Worm (Caenorhabditis elegans): ENCODE results near the gene nlp-6.
"Not testable (repeated sequence)": the region's sequence is repeated elsewhere in the genome, so short reads cannot be mapped to it uniquely, and the experiment has no call there.

nlp-6 gene

ce11 chrX:17638970-17639369, 23.3 kb upstream of the nlp-6 start:
- no peak for TF ChIP-seq him-1 (tag; optimal IDR thresholded peaks at IDR 0.05)
- TF ChIP-seq dao-5 (tag; optimal IDR thresholded peaks at IDR 0.05): no peak

- TF ChIP-seq dao-5 (tag; optimal IDR thresholded peaks at IDR 0.05) (no peak), W03F9.2 (tag; optimal IDR thresholded peaks at IDR 0.05) (no peak), him-1 (tag; optimal IDR thresholded peaks at IDR 0.05) (no peak)
Observed at ce11 chrX:17640790-17641189, 21.5 kb upstream of the nlp-6 start, which contains the start of gene H18N23.2. Gene H18N23.2 (minus strand): TSS chrX:17640871.

- TF ChIP-seq him-1 (tag; optimal IDR thresholded peaks at IDR 0.05) (no peak), dao-5 (tag; optimal IDR thresholded peaks at IDR 0.05) (no peak), W03F9.2 (tag; optimal IDR thresholded peaks at IDR 0.05) (no peak)
Observed at ce11 chrX:17642832-17643231, 19.4 kb upstream of the nlp-6 start.

- TF ChIP-seq W03F9.2 (tag; optimal IDR thresholded peaks at IDR 0.05): no peak
- no peak for TF ChIP-seq him-1 (tag; optimal IDR thresholded peaks at IDR 0.05)
- no peak for TF ChIP-seq dao-5 (tag; optimal IDR thresholded peaks at IDR 0.05)
Observed at ce11 chrX:17643812-17644211, 18.4 kb upstream of the nlp-6 start.

DNA sequence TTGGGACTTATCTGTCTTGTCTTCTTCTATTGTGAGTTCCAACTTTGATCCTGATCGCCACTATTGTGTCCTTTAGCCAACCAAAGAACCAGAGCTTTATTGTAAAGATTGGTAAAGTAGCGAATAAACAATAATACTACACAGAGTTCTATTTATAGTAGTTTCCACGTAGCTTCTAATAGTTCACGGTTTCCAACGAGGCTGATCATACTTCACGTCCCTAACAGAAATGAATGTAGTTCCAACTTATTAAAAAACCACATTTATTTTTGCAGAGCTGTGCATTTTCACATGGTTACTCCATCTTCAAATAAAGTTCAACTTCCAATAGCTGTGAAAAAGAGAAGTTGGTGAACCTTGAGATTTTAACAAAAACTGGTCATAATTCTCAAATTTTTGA, 12.9 kb upstream of the nlp-6 start, which contains the start of gene tmem-218:
TSS of gene tmem-218 (plus strand) at position 301 of the 400 bp plus-strand sequence.
- not testable (repeated sequence) for TF ChIP-seq W03F9.2, dao-5, him-1 (tag; optimal IDR thresholded peaks at IDR 0.05)

- TF ChIP-seq him-1 (tag; optimal IDR thresholded peaks at IDR 0.05) (no peak), W03F9.2 (tag; optimal IDR thresholded peaks at IDR 0.05) (no peak), dao-5 (tag; optimal IDR thresholded peaks at IDR 0.05) (no peak)
Observed at ce11 chrX:17667288-17667687, 5.0 kb downstream of the nlp-6 start.

ce11 chrX:17670379-17671077, 8.3 kb downstream of the nlp-6 start, which contains the start of gene T23E7.2:
Gene T23E7.2 (plus strand): TSS chrX:17671027.
- TF ChIP-seq W03F9.2 (tag; optimal IDR thresholded peaks at IDR 0.05): no peak
- no peak for TF ChIP-seq dao-5 (tag; optimal IDR thresholded peaks at IDR 0.05)
- no peak for TF ChIP-seq him-1 (tag; optimal IDR thresholded peaks at IDR 0.05)

DNA sequence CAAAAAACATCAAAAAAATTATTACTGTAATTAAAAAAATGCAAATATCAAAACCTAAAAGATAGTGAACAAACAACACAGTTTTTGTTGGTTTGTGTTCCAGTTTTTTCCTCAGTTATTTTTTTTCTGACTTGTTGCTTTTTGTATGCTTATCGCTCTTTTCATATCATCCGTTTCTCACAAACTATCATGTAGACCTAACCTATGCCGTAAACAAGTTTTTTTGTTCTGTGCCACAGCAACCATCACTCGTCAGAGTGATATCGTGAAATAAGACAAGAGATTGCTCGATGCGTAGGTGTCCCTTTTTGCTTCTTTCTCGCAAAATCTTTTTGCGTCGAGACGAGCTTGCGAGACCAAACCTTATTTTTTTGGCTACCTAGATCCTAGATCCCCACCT, 10.0 kb downstream of the nlp-6 start:
- TF ChIP-seq him-1 (tag; optimal IDR thresholded peaks at IDR 0.05) (no peak), W03F9.2 (tag; optimal IDR thresholded peaks at IDR 0.05) (no peak), dao-5 (tag; optimal IDR thresholded peaks at IDR 0.05) (no peak)

ce11 chrX:17674313-17674712, 12.1 kb downstream of the nlp-6 start:
- TF ChIP-seq him-1 (tag; optimal IDR thresholded peaks at IDR 0.05) (no peak), W03F9.2 (tag; optimal IDR thresholded peaks at IDR 0.05) (no peak), dao-5 (tag; optimal IDR thresholded peaks at IDR 0.05) (no peak)

- TF ChIP-seq him-1 (tag; optimal IDR thresholded peaks at IDR 0.05) (no peak), W03F9.2 (tag; optimal IDR thresholded peaks at IDR 0.05) (no peak), dao-5 (tag; optimal IDR thresholded peaks at IDR 0.05) (no peak)
Observed at ce11 chrX:17675727-17676126, 13.5 kb downstream of the nlp-6 start.

DNA sequence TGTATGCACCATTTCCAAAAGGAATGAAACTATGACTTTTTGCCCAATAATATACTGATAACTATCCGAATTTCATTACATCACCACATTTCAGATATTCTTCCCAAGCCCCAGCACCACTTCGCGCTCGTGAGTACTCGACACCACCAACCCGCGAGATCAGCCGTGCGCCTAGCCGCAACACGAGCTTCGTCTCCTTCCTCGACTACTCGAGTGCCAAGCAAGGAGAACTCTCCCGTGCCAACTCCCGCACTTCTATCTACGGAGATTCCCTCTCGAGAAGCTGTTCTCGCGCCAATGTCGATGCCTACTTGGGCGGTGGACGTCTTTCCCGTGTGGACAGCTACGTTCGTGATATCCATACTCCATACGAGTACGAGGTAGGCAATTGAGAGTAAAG, 14.4 kb downstream of the nlp-6 start:
- no peak for TF ChIP-seq dao-5 (tag; optimal IDR thresholded peaks at IDR 0.05)
- TF ChIP-seq W03F9.2 (tag; optimal IDR thresholded peaks at IDR 0.05): no peak
- no peak for TF ChIP-seq him-1 (tag; optimal IDR thresholded peaks at IDR 0.05)

DNA sequence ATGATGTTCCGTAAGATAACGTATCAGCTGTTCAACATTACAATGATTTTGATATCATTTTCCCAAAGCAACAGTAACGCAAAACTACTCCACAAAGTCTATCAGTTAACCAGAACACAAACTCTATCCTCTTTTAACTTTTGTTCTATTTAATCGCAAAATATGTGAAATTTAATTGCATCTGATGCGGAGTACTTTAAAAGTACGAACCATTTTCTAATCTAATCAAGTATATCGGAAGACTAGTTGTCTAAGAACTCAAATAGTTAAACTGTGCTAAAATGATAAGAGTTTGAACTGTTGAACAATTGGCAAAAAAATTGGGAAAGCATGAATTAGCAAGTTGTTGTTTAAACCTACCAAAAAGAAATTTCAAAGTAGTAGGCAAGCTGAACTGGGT, 19.3 kb downstream of the nlp-6 start:
- no peak for TF ChIP-seq him-1 (tag; optimal IDR thresholded peaks at IDR 0.05)
- TF ChIP-seq W03F9.2 (tag; optimal IDR thresholded peaks at IDR 0.05): no peak
- TF ChIP-seq dao-5 (tag; optimal IDR thresholded peaks at IDR 0.05): no peak

DNA sequence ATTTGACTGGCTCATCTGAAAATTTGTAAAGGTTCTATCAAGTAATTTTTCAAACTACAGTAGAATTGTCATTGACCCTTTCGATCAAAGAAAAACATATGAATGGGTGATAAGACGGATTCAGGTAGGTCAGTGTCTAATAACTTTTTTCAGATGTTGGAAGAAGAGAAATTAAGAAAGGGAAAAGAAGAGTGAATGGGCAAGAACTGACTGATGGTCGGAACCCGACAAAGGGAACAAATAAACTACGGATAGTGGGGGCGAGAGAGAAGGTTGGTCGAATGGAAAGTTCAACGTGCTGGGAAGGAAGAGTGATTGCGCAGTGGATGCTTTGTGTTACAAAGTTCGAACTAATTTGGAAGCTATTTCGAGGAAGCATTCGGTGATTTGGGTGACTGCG, 20.0 kb downstream of the nlp-6 start:
- TF ChIP-seq W03F9.2 (tag; optimal IDR thresholded peaks at IDR 0.05) (no peak), him-1 (tag; optimal IDR thresholded peaks at IDR 0.05) (no peak), dao-5 (tag; optimal IDR thresholded peaks at IDR 0.05) (no peak)

DNA sequence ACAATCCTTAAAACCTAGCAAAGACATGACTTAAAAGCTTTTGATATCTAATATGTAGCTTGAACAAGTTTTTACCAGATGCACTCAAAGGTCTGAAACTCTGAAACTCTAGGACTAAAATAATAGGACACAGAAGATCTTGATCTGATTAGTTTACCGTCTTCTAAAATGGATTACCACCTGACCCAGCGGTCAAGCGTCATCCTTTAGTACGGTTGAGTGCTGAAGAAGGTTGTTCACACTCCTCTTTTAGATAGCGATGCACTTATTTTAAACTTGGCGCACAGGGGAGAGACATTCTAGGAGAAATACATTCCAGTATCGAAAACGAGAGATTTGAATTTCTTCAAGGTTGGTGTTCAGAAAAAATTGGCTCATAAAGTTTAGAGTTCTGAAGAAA, 21.5 kb downstream of the nlp-6 start:
- TF ChIP-seq dao-5 (tag; optimal IDR thresholded peaks at IDR 0.05): no peak
- TF ChIP-seq W03F9.2 (tag; optimal IDR thresholded peaks at IDR 0.05): no peak
- TF ChIP-seq him-1 (tag; optimal IDR thresholded peaks at IDR 0.05): no peak

- TF ChIP-seq him-1 (tag; optimal IDR thresholded peaks at IDR 0.05): no peak
- no peak for TF ChIP-seq W03F9.2 (tag; optimal IDR thresholded peaks at IDR 0.05)
- no peak for TF ChIP-seq dao-5 (tag; optimal IDR thresholded peaks at IDR 0.05)
Observed at ce11 chrX:17684767-17685166, 22.5 kb downstream of the nlp-6 start, which contains the start of gene T23E7.6. Gene T23E7.6 (minus strand): TSS chrX:17684811.

Data from whole organism, L4/young adult.